Fruit fly (Drosophila melanogaster) whole organism, embryonic: ENCODE results near the gene wrd.

Source experiments
- ATbp ChIP-seq: fragments of 200-800 bp; sonication (Bioruptor generic); optimal IDR thresholded peaks from 2 replicates; lab custom pipeline; 2017; ENCODE audit warnings: missing biosample characterization, mild to moderate bottlenecking, missing genetic modification characterization, missing genetic modification reagents
- Aef1 ChIP-seq: fragments of 200-800 bp; sonication (Bioruptor generic); IDR thresholded peaks from 3 replicates; pipeline ENCODE4 v1.3.6; 2022; ENCODE audit warnings: missing biosample characterization, missing genetic modification characterization
- Bdp1 ChIP-seq: fragments of 200-800 bp; sonication (Bioruptor generic); optimal IDR thresholded peaks from 3 replicates; lab custom pipeline; 2016; ENCODE audit warnings: missing biosample characterization, missing genetic modification characterization
- BtbVII ChIP-seq: fragments of 200-800 bp; sonication (Bioruptor generic); optimal IDR thresholded peaks from 3 replicates; lab custom pipeline; 2017; ENCODE audit warnings: missing biosample characterization, mild to moderate bottlenecking, missing genetic modification characterization
- CG10321 ChIP-seq: fragments of 200-800 bp; sonication (Bioruptor generic); IDR thresholded peaks from 2 replicates; pipeline ENCODE4 v1.3.6; 2022; ENCODE audit warnings: missing biosample characterization, missing genetic modification characterization
- CG12769 ChIP-seq: fragments of 200-800 bp; sonication (Bioruptor generic); optimal IDR thresholded peaks from 2 replicates; lab custom pipeline; 2019; ENCODE audit warnings: missing biosample characterization, mild to moderate bottlenecking, missing genetic modification characterization, moderate library complexity
- CG14667 ChIP-seq: fragments of 200-800 bp; sonication (Bioruptor generic); IDR thresholded peaks from 2 replicates; pipeline ENCODE4 v1.3.6; 2022; ENCODE audit warnings: missing biosample characterization, missing genetic modification characterization
- CG1603 ChIP-seq: fragments of 200-800 bp; sonication (Bioruptor generic); optimal IDR thresholded peaks from 2 replicates; lab custom pipeline; 2019; ENCODE audit warnings: missing biosample characterization, mild to moderate bottlenecking, missing genetic modification characterization, moderate library complexity
- CG18262 ChIP-seq: fragments of 200-800 bp; optimal IDR thresholded peaks from 3 replicates; lab custom pipeline; 2019; ENCODE audit warnings: missing biosample characterization, mild to moderate bottlenecking, missing genetic modification characterization, moderate library complexity
- CG2120 ChIP-seq: fragments of 200-800 bp; sonication (Bioruptor generic); optimal IDR thresholded peaks from 3 replicates; lab custom pipeline; 2016; ENCODE audit warnings: missing biosample characterization, missing genetic modification characterization
- CG2129 ChIP-seq: fragments of 200-800 bp; sonication (Bioruptor generic); IDR thresholded peaks from 2 replicates; pipeline ENCODE4 v1.3.6; 2022; ENCODE audit warnings: missing biosample characterization, missing genetic modification characterization; ENCODE audit not compliant: partially characterized antibody
- CG2202 ChIP-seq: fragments of 200-800 bp; sonication (Bioruptor generic); optimal IDR thresholded peaks from 2 replicates; lab custom pipeline; 2018; ENCODE audit warnings: missing biosample characterization, mild to moderate bottlenecking, missing genetic modification characterization
- CG31365 ChIP-seq: fragments of 200-800 bp; sonication (Bioruptor generic); optimal IDR thresholded peaks from 2 replicates; lab custom pipeline; 2018; ENCODE audit warnings: missing biosample characterization, mild to moderate bottlenecking, missing genetic modification characterization
- CG3726 ChIP-seq: fragments of 200-800 bp; sonication (Bioruptor generic); IDR thresholded peaks from 3 replicates; pipeline ENCODE4, ENCODE4 v1.3.6; 2022; ENCODE audit warnings: missing biosample characterization, missing genetic modification characterization
- CG42726 ChIP-seq: fragments of 200-800 bp; sonication (Bioruptor generic); IDR thresholded peaks from 2 replicates; pipeline ENCODE4 v1.3.6; 2022; ENCODE audit warnings: missing biosample characterization, missing genetic modification characterization; ENCODE audit not compliant: partially characterized antibody
- CG4820 ChIP-seq: fragments of 200-800 bp; sonication (Bioruptor generic); optimal IDR thresholded peaks from 3 replicates; lab custom pipeline; 2016; ENCODE audit warnings: missing biosample characterization, missing genetic modification characterization
- CG4854 ChIP-seq: fragments of 200-800 bp; sonication (Bioruptor generic); optimal IDR thresholded peaks from 2 replicates; lab custom pipeline; 2016; ENCODE audit warnings: missing biosample characterization, missing genetic modification characterization, inconsistent platforms
- CG6791 ChIP-seq: fragments of 200-800 bp; sonication (Bioruptor generic); IDR thresholded peaks from 3 replicates; pipeline ENCODE4 v1.3.6; 2022; ENCODE audit warnings: missing biosample characterization, missing genetic modification characterization; ENCODE audit not compliant: partially characterized antibody
- CG7839 ChIP-seq: fragments of 200-800 bp; sonication (Bioruptor generic); optimal IDR thresholded peaks from 3 replicates; lab custom pipeline; 2018; ENCODE audit warnings: missing biosample characterization, mild to moderate bottlenecking, missing genetic modification characterization, moderate library complexity
- CG8924 ChIP-seq: fragments of 200-800 bp; optimal IDR thresholded peaks from 3 replicates; lab custom pipeline; 2019; ENCODE audit warnings: missing biosample characterization, mild to moderate bottlenecking, missing genetic modification characterization, moderate library complexity
- CTCF ChIP-seq: fragments of 200-800 bp; sonication (Bioruptor generic); optimal IDR thresholded peaks from 2 replicates; lab custom pipeline; 2017; ENCODE audit warnings: missing biosample characterization, mild to moderate bottlenecking, missing genetic modification characterization, moderate library complexity
- CkIIα-i1 ChIP-seq: fragments of 200-800 bp; sonication (Bioruptor generic); IDR thresholded peaks from 2 replicates; pipeline ENCODE4 v1.3.6; 2022; ENCODE audit warnings: missing biosample characterization, missing genetic modification characterization
- E2f2 ChIP-seq: fragments of 200-800 bp; sonication (Bioruptor generic); IDR thresholded peaks from 2 replicates; pipeline ENCODE4 v1.3.6; 2022; ENCODE audit warnings: missing biosample characterization, missing genetic modification characterization
- HLH4C ChIP-seq: fragments of 200-800 bp; sonication (Bioruptor generic); IDR thresholded peaks from 3 replicates; pipeline ENCODE4 v1.3.6; 2022; ENCODE audit warnings: missing biosample characterization, missing genetic modification characterization; ENCODE audit not compliant: partially characterized antibody
- Hand ChIP-seq: fragments of 200-800 bp; sonication (Bioruptor generic); optimal IDR thresholded peaks from 2 replicates; lab custom pipeline; 2017; ENCODE audit warnings: mild to moderate bottlenecking, missing biosample characterization, missing genetic modification reagents, missing genetic modification characterization
- Lhr ChIP-seq: fragments of 200-800 bp; sonication (Bioruptor generic); optimal IDR thresholded peaks from 3 replicates; lab custom pipeline; 2017; ENCODE audit warnings: mild to moderate bottlenecking, missing biosample characterization, missing genetic modification reagents, missing genetic modification characterization
- Nf-YA ChIP-seq: fragments of 200-800 bp; sonication (Bioruptor generic); IDR thresholded peaks from 2 replicates; pipeline ENCODE4 v1.3.6; 2022; ENCODE audit warnings: missing biosample characterization, missing genetic modification characterization
- Oli ChIP-seq: fragments of 200-800 bp; sonication (Bioruptor generic); optimal IDR thresholded peaks from 2 replicates; lab custom pipeline; 2018; ENCODE audit warnings: missing biosample characterization, mild to moderate bottlenecking, missing genetic modification characterization, moderate library complexity
- PHDP ChIP-seq: fragments of 200-800 bp; sonication (Bioruptor generic); optimal IDR thresholded peaks from 3 replicates; lab custom pipeline; 2018; ENCODE audit warnings: missing biosample characterization, mild to moderate bottlenecking, missing genetic modification characterization, moderate library complexity
- Sry-δ ChIP-seq: fragments of 200-800 bp; sonication (Bioruptor generic); optimal IDR thresholded peaks from 2 replicates; lab custom pipeline; 2016; ENCODE audit warnings: missing biosample characterization, missing genetic modification characterization
- ac ChIP-seq: fragments of 200-800 bp; sonication (Bioruptor generic); optimal IDR thresholded peaks from 3 replicates; lab custom pipeline; 2017; ENCODE audit warnings: missing biosample characterization, mild to moderate bottlenecking, missing genetic modification characterization
- al ChIP-seq: fragments of 200-800 bp; sonication (Bioruptor generic); IDR thresholded peaks from 2 replicates; pipeline ENCODE4 v1.3.6; 2022; ENCODE audit warnings: missing biosample characterization, missing genetic modification characterization
- cato ChIP-seq: fragments of 200-800 bp; sonication (Bioruptor generic); optimal IDR thresholded peaks from 2 replicates; lab custom pipeline; 2016; ENCODE audit warnings: missing biosample characterization, missing genetic modification characterization, borderline replicate concordance
- ci ChIP-seq: fragments of 200-800 bp; sonication (Bioruptor generic); IDR thresholded peaks from 3 replicates; pipeline ENCODE4 v1.3.6; 2022; ENCODE audit warnings: missing biosample characterization, missing genetic modification characterization
- crol ChIP-seq: fragments of 200-800 bp; sonication (Bioruptor generic); IDR thresholded peaks from 2 replicates; pipeline ENCODE4 v1.3.6; 2022; ENCODE audit warnings: missing biosample characterization, missing genetic modification characterization
- da ChIP-seq: fragments of 200-800 bp; sonication (Bioruptor generic); optimal IDR thresholded peaks from 2 replicates; lab custom pipeline; 2016; ENCODE audit warnings: missing biosample characterization, missing genetic modification characterization
- dysf ChIP-seq: fragments of 200-800 bp; sonication (Bioruptor generic); IDR thresholded peaks from 3 replicates; pipeline ENCODE4 v1.3.6; 2022; ENCODE audit warnings: missing biosample characterization, missing genetic modification characterization
- ftz-f1 ChIP-seq: fragments of 200-800 bp; sonication (Bioruptor generic); optimal IDR thresholded peaks from 2 replicates; lab custom pipeline; 2016; ENCODE audit warnings: missing biosample characterization, missing genetic modification characterization
- gfzf ChIP-seq: fragments of 200-800 bp; sonication (Bioruptor generic); optimal IDR thresholded peaks from 2 replicates; lab custom pipeline; 2016; ENCODE audit warnings: missing biosample characterization, mild to moderate bottlenecking, missing genetic modification characterization, moderate library complexity
- gsb ChIP-seq: fragments of 200-800 bp; sonication (Bioruptor generic); IDR thresholded peaks from 2 replicates; pipeline ENCODE4 v1.3.6; 2022; ENCODE audit warnings: missing biosample characterization, missing genetic modification characterization
- gt ChIP-seq: fragments of 200-800 bp; sonication (Bioruptor generic); IDR thresholded peaks from 2 replicates; pipeline ENCODE4 v1.3.6; 2022; ENCODE audit warnings: missing biosample characterization, missing genetic modification characterization
- hb ChIP-seq: fragments of 200-800 bp; sonication (Bioruptor generic); IDR thresholded peaks from 3 replicates; pipeline ENCODE4 v1.3.6; 2022; ENCODE audit warnings: missing biosample characterization, missing genetic modification characterization; ENCODE audit not compliant: partially characterized antibody
- klu ChIP-seq: fragments of 200-800 bp; sonication (Bioruptor generic); IDR thresholded peaks from 2 replicates; pipeline ENCODE4 v1.3.6; 2022; ENCODE audit warnings: missing biosample characterization, missing genetic modification characterization
- pfk ChIP-seq: fragments of 200-800 bp; sonication (Bioruptor generic); optimal IDR thresholded peaks from 2 replicates; lab custom pipeline; 2018; ENCODE audit warnings: missing biosample characterization, mild to moderate bottlenecking, missing genetic modification characterization, moderate library complexity
- phol ChIP-seq: fragments of 200-800 bp; sonication (Bioruptor generic); optimal IDR thresholded peaks from 3 replicates; lab custom pipeline; 2018; ENCODE audit warnings: missing biosample characterization, mild to moderate bottlenecking, missing genetic modification characterization, moderate library complexity
- pum ChIP-seq: fragments of 200-800 bp; sonication (Bioruptor generic); optimal IDR thresholded peaks from 2 replicates; lab custom pipeline; 2016; ENCODE audit warnings: missing biosample characterization, missing genetic modification characterization
- slp2 ChIP-seq: fragments of 200-800 bp; sonication (Bioruptor generic); optimal IDR thresholded peaks from 2 replicates; lab custom pipeline; 2016; ENCODE audit warnings: missing biosample characterization, missing genetic modification characterization
- ssp ChIP-seq: fragments of 200-800 bp; sonication (Bioruptor generic); IDR thresholded peaks from 2 replicates; pipeline ENCODE4 v1.3.6; 2022; ENCODE audit warnings: missing biosample characterization, missing genetic modification characterization
- sug ChIP-seq: fragments of 200-800 bp; optimal IDR thresholded peaks from 2 replicates; lab custom pipeline; 2019; ENCODE audit warnings: missing biosample characterization, mild to moderate bottlenecking, missing genetic modification characterization, moderate library complexity
- twi ChIP-seq: fragments of 200-800 bp; optimal IDR thresholded peaks from 2 replicates; lab custom pipeline; 2019; ENCODE audit warnings: missing biosample characterization, mild to moderate bottlenecking, missing genetic modification characterization, moderate library complexity

The wrd gene

dm6 chr3R:18164052-18164722 is 3.4 kb upstream of the wrd start, which contains the start of the genes CG7218 and Cbp20 (continued):
- peak; percentile 26 for TF ChIP-seq CG4854 (GFP tag; lab: Kevin White, UChicago)
- peak; percentile 78 for TF ChIP-seq ci (GFP tag; lab: Robert Waterston, UW)
- peak; percentile 64 for TF ChIP-seq CG8924 (tag; lab: Kevin White, UChicago)
- no peak for TF ChIP-seq ftz-f1 (GFP tag; lab: Kevin White, UChicago)
- peak; percentile 58; the same call in 1 of the 2 replicates for TF ChIP-seq CG14667 (GFP tag; lab: Robert Waterston, UW)
- no peak for TF ChIP-seq pfk (GFP tag; lab: Kevin White, UChicago)
- peak; percentile 68 for TF ChIP-seq CG6791 (GFP tag; lab: Robert Waterston, UW)
- no peak for TF ChIP-seq gsb
- TF ChIP-seq da (GFP tag; lab: Kevin White, UChicago): peak; percentile 2
- TF ChIP-seq CG2129: peak; percentile 78
- TF ChIP-seq BtbVII: no peak
- peak; percentile 65 for TF ChIP-seq CG7839 (tag; lab: Kevin White, UChicago)
- no peak for TF ChIP-seq CkIIα-i1
- TF ChIP-seq sug: peak; percentile 76
- TF ChIP-seq CG12769: peak; percentile 69
- peak; percentile 34; the same call in 1 of the 2 replicates for TF ChIP-seq ssp
- no peak for TF ChIP-seq ATbp (GFP tag; lab: Kevin White, UChicago)
- no peak for TF ChIP-seq crol (GFP tag; lab: Robert Waterston, UW)
- peak; percentile 79 for TF ChIP-seq al (GFP tag; lab: Robert Waterston, UW)
- TF ChIP-seq gfzf: peak; percentile 73
- peak; percentile 35 for TF ChIP-seq cato
- TF ChIP-seq Sry-δ (GFP tag; lab: Kevin White, UChicago): peak; percentile 83
- peak; percentile 44; the same call in 1 of the 2 replicates for TF ChIP-seq E2f2 (GFP tag; lab: Robert Waterston, UW)
- TF ChIP-seq phol (tag; lab: Kevin White, UChicago): peak; percentile 64
- TF ChIP-seq gt (GFP tag; lab: Robert Waterston, UW): no peak
- no peak for TF ChIP-seq CG42726
- TF ChIP-seq PHDP (tag; lab: Kevin White, UChicago): peak; percentile 71
- no peak for TF ChIP-seq Hand
- TF ChIP-seq hb (GFP tag; lab: Robert Waterston, UW): peak; percentile 76
- peak; percentile 26 for TF ChIP-seq Bdp1 (GFP tag; lab: Kevin White, UChicago)
- TF ChIP-seq pum: peak; percentile 41
- no peak for TF ChIP-seq CG2202
- TF ChIP-seq CG4820 (GFP tag; lab: Kevin White, UChicago): peak; percentile 57
- TF ChIP-seq HLH4C: peak; percentile 82
- TF ChIP-seq CG10321: 0 out of 2 replicates have a peak, but pooled peaks have one; percentile 33
- TF ChIP-seq Aef1 (GFP tag; lab: Robert Waterston, UW): peak; percentile 69; the same call in 2 of the 3 replicates
- TF ChIP-seq Nf-YA (GFP tag; lab: Robert Waterston, UW): no peak
- 0 out of 2 replicates have a peak, but pooled peaks have one; percentile 25 for TF ChIP-seq klu (GFP tag; lab: Robert Waterston, UW)
- peak; percentile 76 for TF ChIP-seq dysf (GFP tag; lab: Robert Waterston, UW)
- TF ChIP-seq CG2120 (GFP tag; lab: Kevin White, UChicago): peak; percentile 90
- no peak for TF ChIP-seq ac (GFP tag; lab: Kevin White, UChicago)
- TF ChIP-seq Oli (tag; lab: Kevin White, UChicago): peak; percentile 47
- peak; percentile 8 for TF ChIP-seq slp2 (GFP tag; lab: Kevin White, UChicago)
- peak; percentile 57 for TF ChIP-seq twi (tag; lab: Kevin White, UChicago)
- TF ChIP-seq CG31365 (tag; lab: Kevin White, UChicago): no peak
- TF ChIP-seq CG18262 (tag; lab: Kevin White, UChicago): peak; percentile 60
- TF ChIP-seq CG1603 (tag; lab: Kevin White, UChicago): peak; percentile 43
- no peak for TF ChIP-seq CTCF (GFP tag; lab: Kevin White, UChicago)
- TF ChIP-seq Lhr (GFP tag; lab: Kevin White, UChicago): no peak
- no peak for TF ChIP-seq CG3726 (GFP tag; lab: Robert Waterston, UW)
